Worm (Caenorhabditis elegans): ENCODE results near the gene nhr-185.

DNA sequence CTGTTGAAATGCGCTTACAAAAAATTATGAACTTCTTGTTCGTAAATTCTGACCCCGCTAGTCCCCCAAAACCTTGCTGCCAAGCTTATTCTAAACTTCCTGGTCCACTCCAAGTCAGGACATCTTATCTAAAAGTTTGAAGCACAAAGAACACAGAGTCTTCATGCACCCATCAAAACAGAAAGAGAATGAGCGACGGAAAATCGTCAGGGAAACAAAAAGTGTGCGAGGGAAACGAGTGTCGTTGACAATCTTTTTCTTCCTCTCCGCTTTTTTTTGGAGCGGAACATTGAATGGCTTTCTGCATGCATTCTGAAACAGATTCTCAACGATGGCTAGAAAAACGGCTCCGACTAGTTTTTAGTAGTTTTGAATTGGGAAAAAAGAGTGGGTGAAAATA lies 22.0 kb downstream of the nhr-185 start:
- TF ChIP-seq sdz-38 (tag; optimal IDR thresholded peaks at IDR 0.05): no peak
- TF ChIP-seq die-1 (tag; optimal IDR thresholded peaks at IDR 0.05): no peak
- no peak for TF ChIP-seq ztf-26 (tag; optimal IDR thresholded peaks at IDR 0.05)
- TF ChIP-seq F10E7.11 (tag; optimal IDR thresholded peaks at IDR 0.05): no peak
